Worm (Caenorhabditis elegans) whole organism, L4 larva: ENCODE measurements around the gene kvs-2.

ENCODE experiments used
- R02D3.7 ChIP-seq: fragments of 150-350 bp; sonication (generic microtip); optimal IDR thresholded peaks from 3 replicates; lab custom pipeline; 2014; ENCODE audit warnings: missing biosample characterization, missing genetic modification characterization
- T26A8.4 ChIP-seq: fragments of 200-800 bp; sonication (Bioruptor generic); IDR thresholded peaks from 2 replicates; pipeline ENCODE4 v1.3.6; 2022; ENCODE audit warnings: missing genetic modification characterization, missing compliant biosample characterization
- ZK546.5 ChIP-seq, 2 experiments: sonication (generic microtip); optimal IDR thresholded peaks; 2 replicates each; lab custom pipeline; 2017; ENCODE audit warnings: missing biosample characterization in 2 of 2, missing genetic modification characterization in 2 of 2
- aha-1 ChIP-seq: fragments of 150-350 bp; peaks from one replicate; lab custom pipeline; 2014; ENCODE audit warnings: missing biosample characterization, missing genetic modification characterization
- aly-2 ChIP-seq: sonication (generic microtip); optimal IDR thresholded peaks from 2 replicates; lab custom pipeline; 2018; ENCODE audit warnings: missing biosample characterization, missing genetic modification characterization
- ama-1 ChIP-seq: fragments of 150-350 bp; optimal IDR thresholded peaks from 2 replicates; lab custom pipeline; 2014; ENCODE audit warnings: inconsistent platforms, mixed read lengths
- attf-4 ChIP-seq: sonication (generic microtip); optimal IDR thresholded peaks from 3 replicates; lab custom pipeline; 2017; ENCODE audit warnings: missing biosample characterization, missing genetic modification characterization
- ceh-28 ChIP-seq: fragments of 150-350 bp; optimal IDR thresholded peaks from 2 replicates; lab custom pipeline; 2014; ENCODE audit warnings: missing biosample characterization, missing genetic modification reagents, missing genetic modification characterization
- ceh-32 ChIP-seq: sonication (generic microtip); optimal IDR thresholded peaks from 2 replicates; lab custom pipeline; 2016; ENCODE audit warnings: mild to moderate bottlenecking, missing genetic modification characterization, missing compliant biosample characterization; ENCODE audit not compliant: poor library complexity
- ceh-44 ChIP-seq: fragments of 200-800 bp; sonication (Bioruptor generic); IDR thresholded peaks from 2 replicates; pipeline ENCODE4 v1.3.6; 2022; ENCODE audit warnings: missing genetic modification reagents, missing genetic modification characterization, missing compliant biosample characterization
- ces-1 ChIP-seq: fragments of 150-350 bp; sonication (generic microtip); optimal IDR thresholded peaks from 4 replicates; lab custom pipeline; 2014; ENCODE audit warnings: missing biosample characterization, missing genetic modification reagents, missing genetic modification characterization
- daf-19 ChIP-seq: fragments of 200-800 bp; sonication (Bioruptor generic); conservative IDR thresholded peaks from 2 replicates; pipeline ENCODE4 v1.3.6; 2022; ENCODE audit warnings: missing genetic modification characterization, missing compliant biosample characterization
- daf-8 ChIP-seq: fragments of 200-800 bp; sonication (Bioruptor generic); IDR thresholded peaks from 2 replicates; pipeline ENCODE4 v1.3.6; 2022; ENCODE audit warnings: missing genetic modification characterization, missing compliant biosample characterization
- dmd-6 ChIP-seq: fragments of 200-800 bp; sonication (Bioruptor generic); IDR thresholded peaks from 2 replicates; pipeline ENCODE4 v1.3.6; 2022; ENCODE audit warnings: missing genetic modification reagents, missing genetic modification characterization, missing compliant biosample characterization
- egl-27 ChIP-seq: sonication (generic microtip); optimal IDR thresholded peaks from 3 replicates; lab custom pipeline; 2017; ENCODE audit warnings: missing biosample characterization, missing genetic modification reagents, missing genetic modification characterization
- fkh-10 ChIP-seq: fragments of 150-350 bp; optimal IDR thresholded peaks from 2 replicates; lab custom pipeline; 2014; ENCODE audit warnings: missing biosample characterization, missing genetic modification reagents, missing genetic modification characterization
- hif-1 ChIP-seq, 2 experiments: sonication (generic microtip); optimal IDR thresholded peaks; 2 replicates each; lab custom pipeline; 2016 to 2017; ENCODE audit warnings: missing compliant biosample characterization in 2 of 2, missing genetic modification characterization in 2 of 2, missing genetic modification reagents in 2 of 2, missing genotype in 2 of 2, mild to moderate bottlenecking in 1 of 2
- hlh-30 ChIP-seq: sonication (generic microtip); optimal IDR thresholded peaks from 2 replicates; lab custom pipeline; 2017; ENCODE audit warnings: antibody characterized with exemption, mild to moderate bottlenecking, missing genetic modification characterization, missing compliant biosample characterization; ENCODE audit not compliant: insufficient read depth
- hmg-1.1 ChIP-seq: fragments of 200-800 bp; sonication (Bioruptor generic); IDR thresholded peaks from 2 replicates; pipeline ENCODE4 v1.3.6; 2022; ENCODE audit warnings: missing genetic modification reagents, missing genetic modification characterization, missing compliant biosample characterization
- jun-1 ChIP-seq: fragments of 150-350 bp; optimal IDR thresholded peaks from 2 replicates; lab custom pipeline; 2014; ENCODE audit warnings: missing biosample characterization, missing genetic modification reagents, missing genetic modification characterization
- lir-3 ChIP-seq: sonication (generic microtip); optimal IDR thresholded peaks from 2 replicates; lab custom pipeline; 2016; ENCODE audit warnings: mild to moderate bottlenecking, missing genetic modification characterization, missing compliant biosample characterization
- lsy-2 ChIP-seq, 2 experiments: fragments of 150-350 bp in 1 of 2; sonication (generic microtip) in 1 of 2; optimal IDR thresholded peaks; 2 replicates each; lab custom pipeline; 2014 to 2017; ENCODE audit warnings: missing biosample characterization in 2 of 2, missing genetic modification characterization in 2 of 2
- madf-5 ChIP-seq, 2 experiments: fragments of 200-800 bp; sonication (Bioruptor generic); IDR thresholded peaks; 2 replicates each; pipeline ENCODE4 v1.3.6; 2022; ENCODE audit warnings: missing compliant biosample characterization in 2 of 2, missing genetic modification characterization in 2 of 2
- mdl-1 ChIP-seq, 2 experiments: fragments of 150-350 bp in 1 of 2; sonication (generic microtip) in 1 of 2; optimal IDR thresholded peaks; 2 replicates each; lab custom pipeline; 2014 to 2017; ENCODE audit warnings: missing biosample characterization in 2 of 2, missing genetic modification characterization in 2 of 2
- mes-2 ChIP-seq: sonication (generic microtip); optimal IDR thresholded peaks from 2 replicates; lab custom pipeline; 2016; ENCODE audit warnings: missing genotype, mild to moderate bottlenecking, missing genetic modification characterization, missing compliant biosample characterization; ENCODE audit not compliant: poor library complexity, severe bottlenecking
- mxl-2 ChIP-seq: fragments of 200-800 bp; sonication (Bioruptor generic); conservative IDR thresholded peaks from 2 replicates; pipeline ENCODE4 v1.3.6; 2022; ENCODE audit warnings: missing genetic modification reagents, missing genetic modification characterization, missing compliant biosample characterization
- mxl-3 ChIP-seq: fragments of 200-800 bp; sonication (Bioruptor generic); optimal IDR thresholded peaks from 2 replicates; lab custom pipeline; 2018; ENCODE audit warnings: mild to moderate bottlenecking, missing genetic modification characterization, missing compliant biosample characterization
- nhr-10 ChIP-seq: fragments of 150-350 bp; optimal IDR thresholded peaks from 2 replicates; lab custom pipeline; 2014; ENCODE audit warnings: missing biosample characterization, missing genetic modification characterization
- nhr-102 ChIP-seq: sonication (generic microtip); optimal IDR thresholded peaks from 2 replicates; lab custom pipeline; 2016; ENCODE audit warnings: mild to moderate bottlenecking, missing genetic modification characterization, moderate library complexity, missing compliant biosample characterization
- nhr-28 ChIP-seq: fragments of 150-350 bp; optimal IDR thresholded peaks from 2 replicates; lab custom pipeline; 2014; ENCODE audit warnings: missing biosample characterization, missing genetic modification characterization
- nhr-42 ChIP-seq: fragments of 200-800 bp; sonication (Bioruptor generic); IDR thresholded peaks from 2 replicates; pipeline ENCODE4 v1.3.6; 2022; ENCODE audit warnings: missing genetic modification characterization, missing compliant biosample characterization
- nhr-77 ChIP-seq: fragments of 150-350 bp; optimal IDR thresholded peaks from 2 replicates; lab custom pipeline; 2014; ENCODE audit warnings: missing biosample characterization, missing genetic modification characterization
- saeg-2 ChIP-seq: fragments of 200-800 bp; sonication (Bioruptor generic); IDR thresholded peaks from 2 replicates; pipeline ENCODE4 v1.3.6; 2022; ENCODE audit warnings: missing genetic modification reagents, missing genetic modification characterization, missing compliant biosample characterization
- sdz-12 ChIP-seq: fragments of 200-800 bp; sonication (Bioruptor generic); optimal IDR thresholded peaks from 2 replicates; lab custom pipeline; 2018; ENCODE audit warnings: mild to moderate bottlenecking, missing genetic modification characterization, missing compliant biosample characterization
- skn-1 ChIP-seq: fragments of 150-350 bp; optimal IDR thresholded peaks from 2 replicates; lab custom pipeline; 2014; ENCODE audit warnings: missing biosample characterization, missing genetic modification characterization
- snpc-1.2 ChIP-seq: fragments of 200-800 bp; sonication (Bioruptor generic); IDR thresholded peaks from 2 replicates; pipeline ENCODE4 v1.3.6; 2022; ENCODE audit warnings: missing genetic modification reagents, missing genetic modification characterization, missing compliant biosample characterization
- snpc-4 ChIP-seq: fragments of 150-350 bp; optimal IDR thresholded peaks from 2 replicates; lab custom pipeline; 2014; ENCODE audit warnings: missing biosample characterization, missing genetic modification characterization
- spr-1 ChIP-seq: sonication (generic microtip); optimal IDR thresholded peaks from 2 replicates; lab custom pipeline; 2016; ENCODE audit warnings: mild to moderate bottlenecking, missing genetic modification characterization, missing compliant biosample characterization
- tag-97 ChIP-seq: fragments of 200-800 bp; sonication (Bioruptor generic); IDR thresholded peaks from 2 replicates; pipeline ENCODE4 v1.3.6; 2022; ENCODE audit warnings: missing genetic modification characterization, missing compliant biosample characterization
- tra-1 ChIP-seq: fragments of 200-800 bp; sonication (Bioruptor generic); IDR thresholded peaks from 2 replicates; pipeline ENCODE4 v1.3.6; 2022; ENCODE audit warnings: missing genetic modification reagents, missing genetic modification characterization, missing compliant biosample characterization
- unc-62 ChIP-seq, 3 experiments: fragments of 150-350 bp in 1 of 3; sonication (generic microtip); optimal IDR thresholded peaks in 2 of 3; peaks in 1 of 3; 1 replicate in 1 of 3; 2 replicates in 2 of 3; lab custom pipeline; 2014 to 2017; ENCODE audit warnings: missing biosample characterization in 3 of 3, missing genetic modification characterization in 3 of 3, missing genetic modification reagents in 3 of 3, missing genotype in 1 of 3
- zag-1 ChIP-seq: fragments of 150-350 bp; optimal IDR thresholded peaks from 2 replicates; lab custom pipeline; 2014; ENCODE audit warnings: missing biosample characterization, missing genetic modification characterization
- zfp-2 ChIP-seq: sonication (generic microtip); optimal IDR thresholded peaks from 2 replicates; lab custom pipeline; 2016; ENCODE audit warnings: mild to moderate bottlenecking, missing genetic modification characterization, missing compliant biosample characterization
- zfp-3 ChIP-seq: fragments of 200-800 bp; sonication (Bioruptor generic); conservative IDR thresholded peaks from 2 replicates; pipeline ENCODE4 v1.3.6; 2022; ENCODE audit warnings: missing genetic modification reagents, missing genetic modification characterization, missing compliant biosample characterization
- zip-11 ChIP-seq: fragments of 200-800 bp; sonication (Bioruptor generic); IDR thresholded peaks from 2 replicates; pipeline ENCODE4 v1.3.6; 2022; ENCODE audit warnings: missing genetic modification characterization, missing compliant biosample characterization

Gene kvs-2

DNA sequence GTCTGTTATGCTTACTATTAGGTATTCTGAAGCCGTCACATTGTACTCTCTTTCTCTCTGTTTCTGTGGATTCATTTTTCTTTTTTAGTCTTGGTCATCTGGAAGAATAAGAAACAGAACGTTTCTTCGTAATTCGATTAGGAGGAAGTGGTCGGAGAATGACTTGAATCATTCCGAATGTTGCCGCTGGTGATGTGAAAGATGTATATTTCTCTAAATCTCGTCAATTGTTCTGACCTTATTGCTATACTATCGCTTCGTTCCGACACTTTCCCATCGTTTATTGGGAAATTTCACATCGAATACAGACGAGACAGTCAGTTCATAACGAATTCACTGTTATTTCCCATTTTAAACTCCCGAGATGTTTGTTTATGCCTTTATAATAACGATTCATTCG, 43.3 kb downstream of the kvs-2 start:
- TF ChIP-seq T26A8.4 (GFP tag; lab: Robert Waterston, UW): no peak
- TF ChIP-seq lsy-2 (tag; optimal IDR thresholded peaks at IDR 0.05; lab: Kevin White, UChicago): peak in 1 of 2 experiments; percentile 8
- TF ChIP-seq, all 104 proteins: peak for 1

DNA sequence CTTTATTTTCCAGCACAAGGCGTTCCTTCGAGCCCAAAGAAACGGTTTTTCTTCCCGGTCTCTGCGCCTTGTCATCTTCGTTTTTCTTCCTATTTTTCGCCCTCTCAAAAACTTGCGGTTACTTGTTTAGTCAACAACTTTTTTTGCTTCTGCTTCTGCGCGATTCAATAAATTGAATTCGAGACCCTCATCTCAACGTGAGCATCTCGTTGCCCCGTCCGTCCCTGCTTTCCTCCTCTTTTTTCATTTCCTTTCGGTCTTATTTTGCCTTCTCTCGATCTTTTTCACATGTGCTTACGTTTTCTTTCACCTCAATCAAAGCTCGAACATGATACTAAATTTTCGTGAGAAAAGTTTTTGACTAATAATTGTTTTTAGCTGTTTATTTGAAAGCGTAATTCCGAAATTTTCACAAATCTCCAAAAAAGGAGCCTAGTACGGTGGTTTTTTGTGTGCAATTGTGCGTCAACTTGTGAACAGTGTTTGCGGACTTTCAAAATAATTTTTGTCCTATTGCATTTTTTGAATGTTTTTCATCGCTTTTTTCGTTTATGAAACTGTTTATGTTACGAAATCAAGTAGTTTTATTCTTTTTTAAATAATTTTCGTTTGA, 44.3 kb downstream of the kvs-2 start:
- TF ChIP-seq fkh-10 (GFP tag; lab: Kevin White, UChicago): peak; percentile 43
- TF ChIP-seq aha-1 (tag; lab: Kevin White, UChicago): peak; percentile 65
- peak; percentile 24 for TF ChIP-seq mes-2 (tag; lab: Kevin White, UChicago)
- no peak for TF ChIP-seq dmd-6 (GFP tag; lab: Robert Waterston, UW)
- TF ChIP-seq lsy-2 (tag; optimal IDR thresholded peaks at IDR 0.05; lab: Kevin White, UChicago): peak in 1 of 2 experiments; percentile 77

- TF ChIP-seq daf-19 (GFP tag; lab: Robert Waterston, UW) (no peak), ama-1 (lab: Kevin White, UChicago) (no peak), skn-1 (tag; lab: Kevin White, UChicago) (no peak), sdz-12 (GFP tag; lab: Kevin White, UChicago) (no peak), daf-8 (GFP tag; lab: Robert Waterston, UW) (no peak), nhr-102 (tag; lab: Kevin White, UChicago) (no peak), zip-11 (GFP tag; lab: Robert Waterston, UW) (no peak), R02D3.7 (tag; lab: Kevin White, UChicago) (no peak), mdl-1 (tag; optimal IDR thresholded peaks at IDR 0.05; lab: Kevin White, UChicago) (peak in 1 of 2 experiments; percentile 78), zag-1 (tag; lab: Kevin White, UChicago) (no peak), ceh-28 (tag; lab: Kevin White, UChicago) (peak; percentile 43), unc-62 (GFP tag; optimal IDR thresholded peaks at IDR 0.05 in 1 of 2; lab: Kevin White, UChicago) (peak in 1 of 2 experiments; percentile 56), unc-62 (tag; optimal IDR thresholded peaks at IDR 0.05; lab: Kevin White, UChicago) (no peak), lir-3 (tag; lab: Kevin White, UChicago) (no peak), tag-97 (GFP tag; lab: Robert Waterston, UW) (no peak), ceh-44 (GFP tag; lab: Robert Waterston, UW) (no peak), snpc-4 (tag; lab: Kevin White, UChicago) (no peak), mxl-3 (peak; percentile 88), tra-1 (GFP tag; lab: Robert Waterston, UW) (no peak), aha-1 (tag; lab: Kevin White, UChicago) (peak; percentile 75), mxl-2 (GFP tag; lab: Robert Waterston, UW) (no peak), ces-1 (GFP tag; lab: Kevin White, UChicago) (no peak), snpc-1.2 (GFP tag; lab: Robert Waterston, UW) (no peak), ZK546.5 (tag; optimal IDR thresholded peaks at IDR 0.05; lab: Kevin White, UChicago) (no peak), nhr-42 (GFP tag; lab: Robert Waterston, UW) (no peak), aly-2 (tag; lab: Kevin White, UChicago) (no peak), ceh-32 (tag; lab: Kevin White, UChicago) (no peak), zfp-2 (no peak), spr-1 (tag; lab: Kevin White, UChicago) (peak; percentile 56), hif-1 (tag; optimal IDR thresholded peaks at IDR 0.05; lab: Kevin White, UChicago) (no peak), nhr-77 (tag; lab: Kevin White, UChicago) (no peak), hmg-1.1 (GFP tag; lab: Robert Waterston, UW) (peak; percentile 53; the same call in 1 of the 2 replicates), hlh-30 (tag; lab: Kevin White, UChicago) (peak; percentile 24), nhr-10 (no peak), attf-4 (tag; lab: Kevin White, UChicago) (peak; percentile 1), jun-1 (tag; lab: Kevin White, UChicago) (no peak), zfp-3 (no peak), nhr-28 (tag; lab: Kevin White, UChicago) (peak; percentile 57), madf-5 (GFP tag; IDR thresholded peaks at IDR 0.05; lab: Robert Waterston, UW) (no peak), egl-27 (no peak), saeg-2 (GFP tag; lab: Robert Waterston, UW) (no peak)
These were observed 45.5 kb downstream of the kvs-2 start for ce11 chrV:10681117-10681959.
